Fruit fly (Drosophila melanogaster) whole organism, adult: ENCODE measurements around the gene CG43638.

Experiments used
- CG33017 ChIP-seq: fragments of 200-800 bp; sonication (Bioruptor generic); optimal IDR thresholded peaks from 2 replicates; lab custom pipeline; 2018; ENCODE audit warnings: missing biosample characterization, mild to moderate bottlenecking, missing genetic modification characterization, moderate library complexity
- CG5204 ChIP-seq: fragments of 200-800 bp; sonication (Bioruptor generic); optimal IDR thresholded peaks from 2 replicates; lab custom pipeline; 2016; ENCODE audit warnings: missing biosample characterization, missing genetic modification characterization
- CG7045 ChIP-seq: fragments of 200-800 bp; sonication (Bioruptor generic); optimal IDR thresholded peaks from 2 replicates; lab custom pipeline; 2017; ENCODE audit warnings: missing biosample characterization, mild to moderate bottlenecking, missing genetic modification characterization
- Clk ChIP-seq: fragments of 200-800 bp; sonication (Bioruptor generic); optimal IDR thresholded peaks from 2 replicates; lab custom pipeline; 2017; ENCODE audit warnings: missing biosample characterization, missing genetic modification characterization
- Mnt ChIP-seq: fragments of 200-800 bp; sonication (Bioruptor generic); optimal IDR thresholded peaks from 2 replicates; lab custom pipeline; 2016; ENCODE audit warnings: missing biosample characterization, mild to moderate bottlenecking, missing genetic modification characterization
- cic ChIP-seq: fragments of 200-800 bp; sonication (Bioruptor generic); optimal IDR thresholded peaks from 2 replicates; lab custom pipeline; 2017; ENCODE audit warnings: missing biosample characterization, mild to moderate bottlenecking, missing genetic modification characterization, moderate library complexity
- kay ChIP-seq: fragments of 200-800 bp; sonication (Bioruptor generic); peaks from one replicate; lab custom pipeline; 2016; ENCODE audit warnings: missing biosample characterization, missing genetic modification characterization, borderline replicate concordance
- pad ChIP-seq: fragments of 200-800 bp; sonication (Bioruptor generic); optimal IDR thresholded peaks from 3 replicates; lab custom pipeline; 2017; ENCODE audit warnings: missing biosample characterization, missing genetic modification characterization, mild to moderate bottlenecking, moderate library complexity, missing genetic modification reagents
- tj ChIP-seq: fragments of 200-800 bp; sonication (Bioruptor generic); optimal IDR thresholded peaks from 3 replicates; lab custom pipeline; 2017; ENCODE audit warnings: missing biosample characterization, mild to moderate bottlenecking, missing genetic modification characterization, moderate library complexity

dm6 chr3L:12002321-12003248 lies 41.8 kb upstream of the CG43638 start, which contains the start of the genes Pop2 and CG6928:
- TF ChIP-seq Mnt (GFP tag; lab: Kevin White, UChicago) (peak; percentile 73), CG7045 (no peak), tj (GFP tag; lab: Kevin White, UChicago) (peak; percentile 24), Clk (GFP tag; lab: Kevin White, UChicago) (peak; percentile 68), CG33017 (tag; lab: Kevin White, UChicago) (no peak), cic (GFP tag; lab: Kevin White, UChicago) (no peak), kay (GFP tag; lab: Kevin White, UChicago) (no peak), pad (GFP tag; lab: Kevin White, UChicago) (peak; percentile 61), CG5204 (peak; percentile 82)
